Fruit fly (Drosophila melanogaster) Kc167 (cell line): ENCODE data around the gene CSN3.

Source experiments
- Myc ChIP-seq: fragments of >200 bp; optimal IDR thresholded peaks from 2 replicates; lab custom pipeline; 2017; ENCODE audit warnings: missing external identifiers
- Sin3A ChIP-seq: fragments of >200 bp; optimal IDR thresholded peaks from 2 replicates; lab custom pipeline; 2018; ENCODE audit warnings: missing external identifiers
- h ChIP-seq: fragments of >200 bp; optimal IDR thresholded peaks from 3 replicates; lab custom pipeline; 2018; ENCODE audit warnings: missing external identifiers
- insv ChIP-seq: fragments of >200 bp; optimal IDR thresholded peaks from 3 replicates; lab custom pipeline; 2018; ENCODE audit warnings: missing external identifiers
- psq ChIP-seq: fragments of >200 bp; optimal IDR thresholded peaks from 2 replicates; lab custom pipeline; 2017; ENCODE audit warnings: missing external identifiers
- ttk ChIP-seq: sonication (Bioruptor generic); optimal IDR thresholded peaks from 2 replicates; lab custom pipeline; 2017; ENCODE audit warnings: missing external identifiers

Gene CSN3

dm6 chr3L:20841465-20842109, at the start of gene CSN3, which contains the start of gene CG11456:
Gene CSN3, minus strand, starts transcription at chr3L:20841576.
Gene CG11456, plus strand, starts transcription at chr3L:20841987.
- TF ChIP-seq ttk (lab: Kevin White, UChicago) (no peak), Myc (lab: Kevin White, UChicago) (no peak), h (no peak), psq (no peak), Sin3A (no peak)

DNA sequence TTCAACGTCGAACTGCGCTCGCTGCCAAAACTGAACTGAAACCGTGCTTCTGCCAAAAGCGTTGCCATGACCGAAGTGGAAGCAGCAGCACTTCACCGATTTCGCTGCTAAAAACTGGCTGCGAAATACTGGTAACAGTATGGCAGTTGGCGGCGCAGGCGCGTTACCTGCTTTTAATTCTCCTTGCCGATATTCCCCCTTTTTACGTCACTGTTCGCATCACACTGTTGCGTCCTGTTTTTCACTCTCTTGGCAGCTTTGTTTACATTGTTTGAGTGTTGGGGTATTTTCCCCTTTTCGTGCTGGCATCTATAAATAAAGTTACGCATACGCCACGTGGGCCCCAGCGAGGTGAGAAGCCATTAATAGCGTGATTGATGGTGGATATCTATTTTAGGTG, 43.8 kb upstream of the CSN3 start, which contains the start of gene CG32432:
CG32432 (minus strand) TSS at position 17 of the 400 bp plus-strand sequence.
- TF ChIP-seq Sin3A (no peak), insv (lab: Kevin White, UChicago) (no peak), Myc (lab: Kevin White, UChicago) (no peak), ttk (lab: Kevin White, UChicago) (no peak), h (no peak), psq (no peak)

DNA sequence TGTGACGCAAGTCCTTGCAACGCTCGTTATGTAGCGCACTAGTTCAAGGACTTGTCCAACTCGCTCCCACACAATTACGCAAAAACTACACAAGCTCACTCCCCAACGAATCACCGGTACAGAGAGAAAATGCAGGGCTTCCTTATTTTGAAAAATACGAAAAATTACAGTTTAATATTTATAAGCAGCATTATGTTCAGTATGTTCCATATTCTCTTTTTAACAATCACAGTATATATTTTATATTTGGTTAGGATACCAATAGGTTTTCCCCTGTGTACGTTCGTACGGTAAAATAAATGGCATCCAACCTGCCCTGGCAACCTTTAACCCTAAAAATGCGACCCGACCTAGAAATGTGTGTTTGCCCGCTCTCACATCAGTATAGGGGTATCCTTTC, 42.6 kb upstream of the CSN3 start:
- no peak for TF ChIP-seq Myc (lab: Kevin White, UChicago)
- TF ChIP-seq h: no peak
- no peak for TF ChIP-seq insv (lab: Kevin White, UChicago)
- no peak for TF ChIP-seq Sin3A
- TF ChIP-seq ttk (lab: Kevin White, UChicago): no peak
- no peak for TF ChIP-seq psq

DNA sequence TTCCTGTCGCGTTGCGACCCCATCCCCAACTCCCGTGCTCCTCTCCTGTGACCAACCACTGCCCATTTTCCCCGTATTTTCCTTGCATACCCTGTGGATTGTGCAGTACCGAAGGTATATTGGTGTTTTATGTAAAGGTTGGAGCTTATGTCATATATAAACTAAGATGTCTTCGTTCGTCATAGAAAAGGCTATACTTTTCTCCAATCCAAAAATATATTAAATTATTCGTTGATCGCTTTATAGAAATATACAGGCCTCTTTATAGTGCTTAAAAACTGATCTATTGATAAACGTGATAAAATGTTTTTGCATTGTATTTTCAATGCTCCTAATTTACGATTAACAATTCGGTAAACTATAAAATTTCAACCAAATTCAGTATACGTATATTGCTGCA, 27.6 kb upstream of the CSN3 start:
- no peak for TF ChIP-seq Myc (lab: Kevin White, UChicago)
- TF ChIP-seq psq: no peak
- no peak for TF ChIP-seq ttk (lab: Kevin White, UChicago)
- TF ChIP-seq h: no peak
- no peak for TF ChIP-seq Sin3A
- no peak for TF ChIP-seq insv (lab: Kevin White, UChicago)

DNA sequence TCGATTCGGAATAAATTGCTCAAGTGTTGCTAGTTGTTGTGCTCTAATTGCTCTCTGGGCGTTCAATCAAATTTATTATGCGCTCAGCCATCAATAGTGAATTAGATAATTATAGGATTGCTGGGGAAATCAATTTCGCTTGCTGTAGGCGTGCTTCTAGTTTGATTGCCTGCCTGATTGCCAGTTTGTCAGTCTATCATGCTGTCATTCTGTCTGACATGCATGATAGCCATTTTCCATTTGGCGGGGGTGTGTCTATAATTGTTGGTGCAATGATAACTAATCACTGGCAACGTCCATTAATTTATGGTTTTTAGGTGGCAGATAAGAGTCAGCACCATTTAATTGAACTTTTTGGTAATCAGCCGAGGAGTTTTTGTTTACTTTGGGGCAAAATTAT, 16.2 kb upstream of the CSN3 start:
- TF ChIP-seq psq (no peak), ttk (lab: Kevin White, UChicago) (no peak), Myc (lab: Kevin White, UChicago) (no peak), Sin3A (no peak)

DNA sequence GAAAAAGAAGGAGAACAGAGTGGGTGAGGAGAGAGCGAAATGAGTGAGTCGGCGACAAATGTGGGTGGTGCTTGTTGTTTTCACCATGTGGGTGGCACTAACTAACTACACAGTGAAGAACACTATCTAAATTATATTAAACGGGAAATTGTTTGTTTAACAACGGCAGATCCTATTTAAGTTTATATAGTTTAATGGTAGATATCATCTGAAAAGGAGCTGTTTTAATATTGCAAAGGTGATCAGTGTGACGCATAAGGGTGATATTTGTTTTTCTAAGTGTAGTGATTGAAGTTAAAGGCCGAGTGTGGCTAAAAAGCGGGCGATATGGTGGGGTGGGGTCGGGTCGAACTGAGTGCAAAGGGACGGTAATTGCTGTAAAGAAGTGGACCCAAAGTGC, 7.2 kb upstream of the CSN3 start:
- TF ChIP-seq h (no peak), Sin3A (no peak), Myc (lab: Kevin White, UChicago) (no peak)

DNA sequence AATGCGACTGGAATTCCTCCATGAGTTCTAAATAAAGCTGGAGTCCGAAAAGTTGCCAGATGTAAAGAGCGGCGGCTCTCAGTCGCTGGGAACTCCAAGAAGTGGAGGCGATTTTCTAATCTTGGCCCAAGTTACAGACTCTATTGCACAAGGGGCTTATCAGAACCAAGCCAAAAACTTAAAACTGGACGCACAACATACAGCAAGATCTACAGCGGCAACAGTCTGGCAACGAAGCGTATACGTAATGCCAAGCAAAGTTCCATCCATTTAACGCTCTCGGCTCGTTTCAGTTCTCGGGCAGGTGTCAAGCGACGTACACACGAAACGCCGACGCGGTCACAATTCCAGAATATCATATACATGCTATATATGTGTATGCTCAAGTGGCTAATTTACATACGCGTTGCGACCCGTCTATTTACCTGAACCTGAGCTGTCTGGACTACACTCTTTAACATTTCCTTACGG, 3.5 kb downstream of the CSN3 start:
- TF ChIP-seq Sin3A: no peak
- no peak for TF ChIP-seq psq
- no peak for TF ChIP-seq h
- TF ChIP-seq insv (lab: Kevin White, UChicago): no peak
- TF ChIP-seq ttk (lab: Kevin White, UChicago): no peak
- TF ChIP-seq Myc (lab: Kevin White, UChicago): no peak

DNA sequence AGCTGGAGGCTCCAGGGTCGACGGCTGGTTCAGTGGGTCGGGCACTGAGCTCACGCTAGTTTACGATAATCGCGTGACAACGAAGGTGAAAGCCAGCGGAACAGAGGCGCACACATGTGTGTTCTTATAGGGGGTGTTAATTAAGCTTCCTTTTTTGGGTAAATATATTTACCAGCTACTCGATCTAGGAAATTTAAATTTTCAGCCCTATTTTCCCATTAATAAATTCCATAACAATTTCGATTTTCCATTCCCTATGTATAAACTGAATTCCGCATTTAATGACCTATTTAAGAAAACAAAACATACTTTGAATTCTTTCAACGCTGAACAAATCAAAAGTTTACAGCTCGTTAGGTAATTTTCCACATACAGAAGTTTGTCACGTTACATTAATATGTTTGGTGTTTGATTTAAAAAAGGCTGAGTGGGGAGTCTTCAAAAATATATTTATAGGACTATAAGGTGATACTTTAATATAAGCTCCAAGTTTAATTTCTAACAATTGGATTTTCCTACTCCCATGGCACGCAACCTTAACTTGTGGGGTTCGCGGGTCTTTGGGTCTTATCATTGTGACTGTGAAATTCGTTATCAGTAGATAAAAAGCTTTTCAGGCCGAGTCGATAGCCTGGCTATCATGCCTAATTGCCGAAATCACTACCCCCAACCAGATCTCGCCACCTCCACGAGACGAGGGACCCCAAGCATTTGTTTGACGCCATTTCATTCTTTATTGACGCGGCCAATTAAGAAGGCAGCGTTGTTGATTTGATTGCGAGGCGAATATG, 4.1 kb downstream of the CSN3 start, which contains the start of gene CG13255:
CG13255 (plus strand) TSS at position 449 of the 791 bp plus-strand sequence.
- TF ChIP-seq Sin3A: no peak
- no peak for TF ChIP-seq h
- TF ChIP-seq insv (lab: Kevin White, UChicago): no peak
- TF ChIP-seq Myc (lab: Kevin White, UChicago): no peak
- no peak for TF ChIP-seq ttk (lab: Kevin White, UChicago)
- no peak for TF ChIP-seq psq

DNA sequence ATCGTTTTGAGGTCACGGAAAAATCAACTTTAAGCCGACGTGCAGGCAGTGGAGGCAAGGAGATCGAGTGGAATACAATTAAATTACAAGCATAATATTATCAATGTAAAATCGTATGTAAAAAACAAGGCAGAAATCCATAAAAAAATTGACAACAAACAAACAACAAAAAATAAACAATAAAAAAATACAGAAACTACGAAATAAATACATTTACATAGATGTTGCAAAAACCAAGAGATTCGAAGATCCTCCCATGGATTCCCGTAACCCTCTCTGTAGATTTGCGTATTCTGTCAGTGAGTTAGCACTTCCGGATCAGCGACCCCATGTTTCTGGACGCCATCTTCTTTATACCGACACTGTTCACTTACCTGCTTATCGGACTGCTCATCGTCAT, 5.5 kb downstream of the CSN3 start, which contains the start of gene CG3288:
CG3288 (plus strand) TSS at position 301 of the 400 bp plus-strand sequence.
- TF ChIP-seq ttk (lab: Kevin White, UChicago) (no peak), psq (no peak), Myc (lab: Kevin White, UChicago) (no peak), Sin3A (no peak), h (no peak), insv (lab: Kevin White, UChicago) (no peak)

dm6 chr3L:20834150-20834549, 7.2 kb downstream of the CSN3 start:
- TF ChIP-seq ttk (lab: Kevin White, UChicago) (no peak), Myc (lab: Kevin White, UChicago) (no peak), Sin3A (no peak), insv (lab: Kevin White, UChicago) (no peak), psq (no peak), h (no peak)

dm6 chr3L:20830361-20830760, 11.0 kb downstream of the CSN3 start:
- TF ChIP-seq Myc (lab: Kevin White, UChicago): no peak

DNA sequence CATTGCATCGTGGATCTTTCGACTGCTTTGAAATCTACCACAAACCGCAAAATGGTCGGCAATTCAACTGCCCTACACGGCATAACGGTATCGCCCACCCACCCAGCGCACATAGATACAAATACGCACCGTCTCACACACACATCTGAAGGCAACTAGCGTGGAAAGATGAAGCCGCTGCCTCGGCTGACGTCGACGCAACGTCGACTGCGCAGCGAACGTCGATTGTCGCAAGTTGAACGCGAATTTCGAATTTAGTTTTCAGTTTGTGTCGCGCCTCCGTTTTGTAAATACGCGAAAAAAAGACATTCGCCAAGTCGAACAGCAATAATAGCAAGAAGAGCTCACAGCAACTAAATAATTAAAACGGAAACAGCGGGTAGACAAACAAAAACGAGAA, 13.4 kb downstream of the CSN3 start:
- TF ChIP-seq h: no peak
- no peak for TF ChIP-seq ttk (lab: Kevin White, UChicago)
- TF ChIP-seq insv (lab: Kevin White, UChicago): no peak
- no peak for TF ChIP-seq Sin3A
- TF ChIP-seq psq: no peak
- TF ChIP-seq Myc (lab: Kevin White, UChicago): no peak
